Fruit fly (Drosophila melanogaster) whole organism, embryonic: Measurements from ENCODE around the gene CG10211.

Source experiments
- B-H2 ChIP-seq: fragments of 200-800 bp; sonication (Bioruptor generic); optimal IDR thresholded peaks from 2 replicates; lab custom pipeline; 2018; ENCODE audit warnings: missing biosample characterization, mild to moderate bottlenecking, missing genetic modification characterization
- Bteb2 ChIP-seq: fragments of 200-800 bp; sonication (Bioruptor generic); optimal IDR thresholded peaks from 2 replicates; lab custom pipeline; 2016; ENCODE audit warnings: missing biosample characterization, missing genetic modification characterization
- CG10147 ChIP-seq: fragments of 200-800 bp; sonication (Bioruptor generic); optimal IDR thresholded peaks from 2 replicates; lab custom pipeline; 2019; ENCODE audit warnings: missing biosample characterization, mild to moderate bottlenecking, missing genetic modification characterization, moderate library complexity
- CG11695 ChIP-seq: fragments of 200-800 bp; sonication (Bioruptor generic); IDR thresholded peaks from 3 replicates; pipeline ENCODE4 v1.3.6; 2022; ENCODE audit warnings: missing biosample characterization, missing genetic modification characterization
- CG1233 ChIP-seq: fragments of 200-800 bp; sonication (Bioruptor generic); optimal IDR thresholded peaks from 4 replicates; lab custom pipeline; 2018; ENCODE audit warnings: missing biosample characterization, mild to moderate bottlenecking, missing genetic modification characterization
- CG12769 ChIP-seq: fragments of 200-800 bp; sonication (Bioruptor generic); optimal IDR thresholded peaks from 2 replicates; lab custom pipeline; 2019; ENCODE audit warnings: missing biosample characterization, mild to moderate bottlenecking, missing genetic modification characterization, moderate library complexity
- CG13624 ChIP-seq: fragments of 200-800 bp; sonication (Bioruptor generic); optimal IDR thresholded peaks from 2 replicates; lab custom pipeline; 2016; ENCODE audit warnings: missing biosample characterization, missing genetic modification characterization
- CG17802 ChIP-seq: fragments of 200-800 bp; sonication (Bioruptor generic); optimal IDR thresholded peaks from 2 replicates; lab custom pipeline; 2018; ENCODE audit warnings: missing biosample characterization, mild to moderate bottlenecking, missing genetic modification characterization, moderate library complexity
- CG17829 ChIP-seq: fragments of 200-800 bp; optimal IDR thresholded peaks from 2 replicates; lab custom pipeline; 2019; ENCODE audit warnings: missing biosample characterization, mild to moderate bottlenecking, missing genetic modification characterization, moderate library complexity
- CG2120 ChIP-seq: fragments of 200-800 bp; sonication (Bioruptor generic); optimal IDR thresholded peaks from 3 replicates; lab custom pipeline; 2016; ENCODE audit warnings: missing biosample characterization, missing genetic modification characterization
- CG2678 ChIP-seq: fragments of 200-800 bp; sonication (Bioruptor generic); optimal IDR thresholded peaks from 3 replicates; lab custom pipeline; 2019; ENCODE audit warnings: missing biosample characterization, mild to moderate bottlenecking, missing genetic modification characterization, moderate library complexity
- CG2889 ChIP-seq: fragments of 200-800 bp; sonication (Bioruptor generic); IDR thresholded peaks from 3 replicates; pipeline ENCODE4 v1.3.6; 2022; ENCODE audit warnings: missing biosample characterization, missing genetic modification characterization
- CG32767 ChIP-seq: fragments of 200-800 bp; sonication (Bioruptor generic); IDR thresholded peaks from 2 replicates; pipeline ENCODE4 v1.3.6; 2022; ENCODE audit warnings: missing biosample characterization, missing genetic modification characterization
- CG3281 ChIP-seq: fragments of 200-800 bp; sonication (Bioruptor generic); optimal IDR thresholded peaks from 3 replicates; lab custom pipeline; 2017; ENCODE audit warnings: missing biosample characterization, mild to moderate bottlenecking, missing genetic modification characterization
- CG34376 ChIP-seq: fragments of 200-800 bp; sonication (Bioruptor generic); optimal IDR thresholded peaks from 2 replicates; lab custom pipeline; 2018; ENCODE audit warnings: missing biosample characterization, mild to moderate bottlenecking, missing genetic modification characterization
- CG4820 ChIP-seq: fragments of 200-800 bp; sonication (Bioruptor generic); optimal IDR thresholded peaks from 3 replicates; lab custom pipeline; 2016; ENCODE audit warnings: missing biosample characterization, missing genetic modification characterization
- CG6689 ChIP-seq: fragments of 200-800 bp; sonication (Bioruptor generic); IDR thresholded peaks from 2 replicates; pipeline ENCODE4 v1.3.6; 2022; ENCODE audit warnings: missing biosample characterization, missing genetic modification characterization
- CG7987 ChIP-seq: fragments of 200-800 bp; sonication (Bioruptor generic); optimal IDR thresholded peaks from 2 replicates; lab custom pipeline; 2018; ENCODE audit warnings: missing biosample characterization, mild to moderate bottlenecking, missing genetic modification characterization, moderate library complexity
- CG8290 ChIP-seq, 3 experiments: fragments of 200-800 bp; sonication (Bioruptor generic); optimal IDR thresholded peaks; 2 replicates each; lab custom pipeline; 2016 to 2019; ENCODE audit warnings: missing biosample characterization in 3 of 3, missing genetic modification characterization in 3 of 3, mild to moderate bottlenecking in 2 of 3, moderate library complexity in 1 of 3
- CG9797 ChIP-seq: fragments of 200-800 bp; sonication (Bioruptor generic); optimal IDR thresholded peaks from 3 replicates; lab custom pipeline; 2018; ENCODE audit warnings: missing biosample characterization, mild to moderate bottlenecking, missing genetic modification characterization
- CkIIα-i1 ChIP-seq: fragments of 200-800 bp; sonication (Bioruptor generic); IDR thresholded peaks from 2 replicates; pipeline ENCODE4 v1.3.6; 2022; ENCODE audit warnings: missing biosample characterization, missing genetic modification characterization
- Dbx ChIP-seq: fragments of 200-800 bp; sonication (Bioruptor generic); IDR thresholded peaks from 3 replicates; pipeline ENCODE4 v1.3.6; 2022; ENCODE audit warnings: missing biosample characterization, missing genetic modification characterization
- Ets97D ChIP-seq: fragments of 200-800 bp; sonication (Bioruptor generic); optimal IDR thresholded peaks from 3 replicates; lab custom pipeline; 2016; ENCODE audit warnings: missing biosample characterization, missing genetic modification characterization
- Gug ChIP-seq: fragments of 200-800 bp; sonication (Bioruptor generic); IDR thresholded peaks from 4 replicates; pipeline ENCODE4 v1.3.6; 2022; ENCODE audit warnings: missing biosample characterization, missing genetic modification characterization
- HLHmδ ChIP-seq: fragments of 200-800 bp; sonication (Bioruptor generic); optimal IDR thresholded peaks from 2 replicates; lab custom pipeline; 2018; ENCODE audit warnings: missing biosample characterization, mild to moderate bottlenecking, missing genetic modification characterization, moderate library complexity
- Jarid2 ChIP-seq: fragments of 200-800 bp; sonication (Bioruptor generic); optimal IDR thresholded peaks from 3 replicates; lab custom pipeline; 2017; ENCODE audit warnings: mild to moderate bottlenecking, missing biosample characterization, missing genetic modification reagents, missing genetic modification characterization
- Med ChIP-seq: fragments of 200-800 bp; sonication (Bioruptor generic); peaks from one replicate; lab custom pipeline; 2016; ENCODE audit warnings: missing biosample characterization, missing genetic modification characterization, mild to moderate bottlenecking, inconsistent platforms, moderate library complexity
- Rfx ChIP-seq: fragments of 200-800 bp; sonication (Bioruptor generic); IDR thresholded peaks from 2 replicates; pipeline ENCODE4 v1.3.6; 2022; ENCODE audit warnings: missing biosample characterization, missing genetic modification characterization
- Trl ChIP-seq, 3 experiments: fragments of >200 bp in 2 of 3; fragments of 200-800 bp in 1 of 3; sonication (Bioruptor generic) in 1 of 3; optimal IDR thresholded peaks; 2 replicates in 1 of 3; 3 replicates in 2 of 3; lab custom pipeline; 2016 to 2017; ENCODE audit warnings: missing biosample characterization in 1 of 3, missing genetic modification characterization in 1 of 3
- ato ChIP-seq: fragments of 200-800 bp; sonication (Bioruptor generic); IDR thresholded peaks from 2 replicates; pipeline ENCODE4 v1.3.6; 2022; ENCODE audit warnings: missing biosample characterization, missing genetic modification characterization; ENCODE audit not compliant: partially characterized antibody
- bcd ChIP-seq: fragments of 200-800 bp; sonication (Bioruptor generic); optimal IDR thresholded peaks from 2 replicates; lab custom pipeline; 2017; ENCODE audit warnings: missing biosample characterization, mild to moderate bottlenecking, missing genetic modification characterization
- bigmax ChIP-seq: fragments of 200-800 bp; sonication (Bioruptor generic); optimal IDR thresholded peaks from 2 replicates; lab custom pipeline; 2018; ENCODE audit warnings: missing biosample characterization, mild to moderate bottlenecking, missing genetic modification characterization
- chinmo ChIP-seq: fragments of 200-800 bp; sonication (Bioruptor generic); IDR thresholded peaks from 4 replicates; pipeline ENCODE4 v1.3.6; 2022; ENCODE audit warnings: missing biosample characterization, missing genetic modification characterization; ENCODE audit not compliant: partially characterized antibody
- crc ChIP-seq: fragments of 200-800 bp; sonication (Bioruptor generic); optimal IDR thresholded peaks from 2 replicates; lab custom pipeline; 2016; ENCODE audit warnings: missing biosample characterization, missing genetic modification characterization
- exex ChIP-seq: fragments of 200-800 bp; sonication (Bioruptor generic); optimal IDR thresholded peaks from 4 replicates; lab custom pipeline; 2018; ENCODE audit warnings: missing biosample characterization, mild to moderate bottlenecking, missing genetic modification characterization, moderate library complexity
- her ChIP-seq: fragments of 200-800 bp; sonication (Bioruptor generic); optimal IDR thresholded peaks from 2 replicates; lab custom pipeline; 2016; ENCODE audit warnings: missing biosample characterization, missing genetic modification characterization
- klu ChIP-seq: fragments of 200-800 bp; sonication (Bioruptor generic); IDR thresholded peaks from 2 replicates; pipeline ENCODE4 v1.3.6; 2022; ENCODE audit warnings: missing biosample characterization, missing genetic modification characterization
- lab ChIP-seq: fragments of 200-800 bp; sonication (Bioruptor generic); optimal IDR thresholded peaks from 3 replicates; lab custom pipeline; 2017; ENCODE audit warnings: missing biosample characterization, missing genetic modification characterization, mild to moderate bottlenecking, moderate library complexity, missing genetic modification reagents
- mirr ChIP-seq: fragments of 200-800 bp; sonication (Bioruptor generic); optimal IDR thresholded peaks from 3 replicates; lab custom pipeline; 2018; ENCODE audit warnings: missing biosample characterization, mild to moderate bottlenecking, missing genetic modification characterization
- sd ChIP-seq: fragments of 200-800 bp; sonication (Bioruptor generic); optimal IDR thresholded peaks from 3 replicates; lab custom pipeline; 2018; ENCODE audit warnings: missing biosample characterization, mild to moderate bottlenecking, missing genetic modification characterization, moderate library complexity
- sug ChIP-seq: fragments of 200-800 bp; optimal IDR thresholded peaks from 2 replicates; lab custom pipeline; 2019; ENCODE audit warnings: missing biosample characterization, mild to moderate bottlenecking, missing genetic modification characterization, moderate library complexity
- ttk ChIP-seq: fragments of 200-800 bp; sonication (Bioruptor generic); IDR thresholded peaks from 2 replicates; pipeline ENCODE4 v2.1.2; 2022; ENCODE audit warnings: missing biosample characterization, missing genetic modification characterization
- vnd ChIP-seq: fragments of 200-800 bp; sonication (Bioruptor generic); IDR thresholded peaks from 3 replicates; pipeline ENCODE4 v1.3.6; 2022; ENCODE audit warnings: missing biosample characterization, missing genetic modification characterization; ENCODE audit not compliant: partially characterized antibody
- zen2 ChIP-seq: fragments of 200-800 bp; sonication (Bioruptor generic); IDR thresholded peaks from 3 replicates; pipeline ENCODE4 v1.3.6; 2022; ENCODE audit warnings: missing biosample characterization, missing genetic modification characterization; ENCODE audit not compliant: partially characterized antibody

Gene CG10211

DNA sequence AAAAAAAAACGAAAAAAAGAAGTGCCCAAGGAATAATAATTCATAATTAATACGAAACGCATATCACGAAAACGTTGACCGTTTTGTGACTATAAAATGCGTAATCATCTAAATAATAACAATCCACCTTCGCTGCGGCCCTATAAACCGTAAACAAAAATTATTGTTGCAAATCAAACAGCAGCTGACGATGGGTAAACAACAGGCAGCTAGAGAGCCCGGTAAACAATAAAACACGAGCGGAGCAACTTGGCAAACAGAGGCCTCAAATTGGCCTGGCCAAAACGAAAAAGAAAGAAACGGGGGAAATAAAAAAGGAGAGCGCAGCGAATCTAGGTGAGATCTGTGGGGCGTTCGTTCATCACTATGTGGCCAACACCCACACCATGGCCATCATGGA is 50.3 kb downstream of the CG10211 start (continued):
- TF ChIP-seq CG3281 (GFP tag; lab: Kevin White, UChicago) (peak; percentile 62), CG2889 (GFP tag; lab: Robert Waterston, UW) (no peak)

- TF ChIP-seq Med (GFP tag; lab: Kevin White, UChicago) (peak; percentile 16), CG1233 (GFP tag; lab: Kevin White, UChicago) (no peak), zen2 (GFP tag; lab: Robert Waterston, UW) (no peak), sd (peak; percentile 51), CG11695 (GFP tag; lab: Robert Waterston, UW) (no peak), mirr (GFP tag; lab: Kevin White, UChicago) (peak; percentile 14), sug (tag; lab: Kevin White, UChicago) (peak; percentile 10), exex (tag; lab: Kevin White, UChicago) (peak; percentile 24)
Measured at dm6 chr2L:18568715-18569114, 51.4 kb downstream of the CG10211 start.

- TF ChIP-seq bigmax (GFP tag; lab: Kevin White, UChicago), result no peak
- TF ChIP-seq CG7987, result peak; percentile 51
- TF ChIP-seq bcd (GFP tag; lab: Kevin White, UChicago), result peak; percentile 19
- peak; percentile 20 for TF ChIP-seq lab
- peak; percentile 45 for TF ChIP-seq CG12769 (tag; lab: Kevin White, UChicago)
- peak; percentile 89 for TF ChIP-seq Med (GFP tag; lab: Kevin White, UChicago)
- TF ChIP-seq Ets97D, result no peak
- no peak for TF ChIP-seq CG9797 (GFP tag; lab: Kevin White, UChicago)
- no peak for TF ChIP-seq klu (GFP tag; lab: Robert Waterston, UW)
- no peak for TF ChIP-seq ttk (GFP tag; lab: Robert Waterston, UW)
- peak; percentile 16 for TF ChIP-seq CG2120 (GFP tag; lab: Kevin White, UChicago)
- peak; percentile 76; the same call in 2 of the 4 replicates for TF ChIP-seq chinmo (GFP tag; lab: Robert Waterston, UW)
- TF ChIP-seq CG8290 (GFP tag; optimal IDR thresholded peaks at IDR 0.05; lab: Kevin White, UChicago), result no peak
- TF ChIP-seq CG8290 (tag; optimal IDR thresholded peaks at IDR 0.05; lab: Kevin White, UChicago), result peak in 1 of 2 experiments; percentile 57
- TF ChIP-seq vnd (GFP tag; lab: Robert Waterston, UW), result no peak
- peak; percentile 98 for TF ChIP-seq Jarid2 (GFP tag; lab: Kevin White, UChicago)
- peak; percentile 45 for TF ChIP-seq her (GFP tag; lab: Kevin White, UChicago)
- no peak for TF ChIP-seq CG32767 (GFP tag; lab: Robert Waterston, UW)
- TF ChIP-seq HLHmδ (GFP tag; lab: Kevin White, UChicago), result peak; percentile 47
- 0 out of 2 replicates have a peak, but pooled peaks have one; percentile 29 for TF ChIP-seq CG6689 (GFP tag; lab: Robert Waterston, UW)
- peak; percentile 48 for TF ChIP-seq ato (GFP tag; lab: Robert Waterston, UW)
- TF ChIP-seq CG10147 (GFP tag; lab: Kevin White, UChicago), result no peak
- TF ChIP-seq CG17829 (tag; lab: Kevin White, UChicago), result peak; percentile 9
- TF ChIP-seq Rfx (GFP tag; lab: Robert Waterston, UW), result peak; percentile 41; the same call in 1 of the 2 replicates
- TF ChIP-seq Dbx (GFP tag; lab: Robert Waterston, UW), result 0 out of 3 replicates have a peak, but pooled peaks have one; percentile 43
- peak; percentile 43 for TF ChIP-seq CG34376 (GFP tag; lab: Kevin White, UChicago)
- 0 out of 4 replicates have a peak, but pooled peaks have one; percentile 14 for TF ChIP-seq Gug
- peak; percentile 24 to 30 for TF ChIP-seq Trl (optimal IDR thresholded peaks at IDR 0.05; lab: Kevin White, UChicago)
- TF ChIP-seq Trl (GFP tag; optimal IDR thresholded peaks at IDR 0.05; lab: Kevin White, UChicago), result peak; percentile 5
- TF ChIP-seq B-H2, result peak; percentile 9
- TF ChIP-seq CkIIα-i1 (GFP tag; lab: Robert Waterston, UW), result no peak
- no peak for TF ChIP-seq Bteb2 (GFP tag; lab: Kevin White, UChicago)
- no peak for TF ChIP-seq CG17802 (tag; lab: Kevin White, UChicago)
- TF ChIP-seq CG4820 (GFP tag; lab: Kevin White, UChicago), result no peak
- TF ChIP-seq CG13624 (GFP tag; lab: Kevin White, UChicago), result peak; percentile 18
- peak; percentile 6 for TF ChIP-seq CG2678 (tag; lab: Kevin White, UChicago)
- TF ChIP-seq crc (GFP tag; lab: Kevin White, UChicago), result no peak
Measured at dm6 chr2L:18571724-18572427, 54.6 kb downstream of the CG10211 start.
